Worm (Caenorhabditis elegans): ENCODE data around the gene C17B7.8.

Gene C17B7.8

ce11 chrV:3273156-3273555 is 50.9 kb downstream of the C17B7.8 start, which contains the start of gene T28A11.20:
Gene T28A11.20, minus strand, starts transcription at chrV:3273256.
- TF ChIP-seq F49E8.2 (tag; optimal IDR thresholded peaks at IDR 0.05; ENCODE audit: borderline replicate concordance) (no peak), nhr-11 (tag; optimal IDR thresholded peaks at IDR 0.05) (no peak), ceh-62 (tag; optimal IDR thresholded peaks at IDR 0.05) (no peak), rbr-2 (tag; optimal IDR thresholded peaks at IDR 0.05) (no peak), lin-15B (tag; optimal IDR thresholded peaks at IDR 0.05) (no peak), hif-1 (tag; optimal IDR thresholded peaks at IDR 0.05) (no peak), nhr-41 (GFP tag; IDR thresholded peaks at IDR 0.05) (no peak), ces-1 (GFP tag; optimal IDR thresholded peaks at IDR 0.05) (no peak), set-16 (GFP tag; IDR thresholded peaks at IDR 0.05) (no peak), mdt-29 (GFP tag; IDR thresholded peaks at IDR 0.05) (no peak)

Data from whole organism, L4 larva.